Fruit fly (Drosophila melanogaster): ENCODE data around the gene CG6761.

The CG6761 gene

dm6 chr3L:9689809-9690208, 13.6 kb downstream of the CG6761 start:
- no peak for TF ChIP-seq CG15710 (tag; optimal IDR thresholded peaks at IDR 0.05)
- no peak for TF ChIP-seq CG10348 (GFP tag; IDR thresholded peaks at IDR 0.05)
- TF ChIP-seq Snoo (tag; optimal IDR thresholded peaks at IDR 0.05) = no peak
- no peak for TF ChIP-seq CG14655 (GFP tag; optimal IDR thresholded peaks at IDR 0.05)
- TF ChIP-seq CG8159 (tag; optimal IDR thresholded peaks at IDR 0.05) = no peak
- TF ChIP-seq CG13204 (GFP tag; optimal IDR thresholded peaks at IDR 0.05) = no peak
- no peak for TF ChIP-seq Pif1B (GFP tag; optimal IDR thresholded peaks at IDR 0.05)
- TF ChIP-seq CG12605 (GFP tag; IDR thresholded peaks at IDR 0.05) = no peak
- no peak for TF ChIP-seq CG9948 (tag; optimal IDR thresholded peaks at IDR 0.05)
- TF ChIP-seq CG32121 (GFP tag; IDR thresholded peaks at IDR 0.05) = no peak
- no peak for TF ChIP-seq CG4496 (GFP tag; IDR thresholded peaks at IDR 0.05)
- no peak for TF ChIP-seq CG17806 (tag; optimal IDR thresholded peaks at IDR 0.05)
- no peak for TF ChIP-seq D1 (tag; optimal IDR thresholded peaks at IDR 0.05)
- TF ChIP-seq CG8301 (tag; optimal IDR thresholded peaks at IDR 0.05) = no peak
- no peak for TF ChIP-seq EcR (GFP tag; optimal IDR thresholded peaks at IDR 0.05)
- TF ChIP-seq gl (tag; optimal IDR thresholded peaks at IDR 0.05) = no peak
- no peak for TF ChIP-seq rn (GFP tag; IDR thresholded peaks at IDR 0.05)
- no peak for TF ChIP-seq Pif1A (GFP tag; optimal IDR thresholded peaks at IDR 0.05)
- no peak for TF ChIP-seq Ets98B (GFP tag; IDR thresholded peaks at IDR 0.05)

- TF ChIP-seq CG9948 (tag; optimal IDR thresholded peaks at IDR 0.05) = no peak
- no peak for TF ChIP-seq CG8301 (tag; optimal IDR thresholded peaks at IDR 0.05)
- TF ChIP-seq CG12605 (GFP tag; IDR thresholded peaks at IDR 0.05) = no peak
- TF ChIP-seq Pif1B (GFP tag; optimal IDR thresholded peaks at IDR 0.05) = no peak
- no peak for TF ChIP-seq Ets98B (GFP tag; IDR thresholded peaks at IDR 0.05)
Observed at dm6 chr3L:9688674-9689073, 14.7 kb downstream of the CG6761 start.

dm6 chr3L:9687536-9687935, 15.9 kb downstream of the CG6761 start:
- TF ChIP-seq CG9948 (tag; optimal IDR thresholded peaks at IDR 0.05) = no peak
- TF ChIP-seq CG17806 (tag; optimal IDR thresholded peaks at IDR 0.05) = no peak
- no peak for TF ChIP-seq EcR (GFP tag; optimal IDR thresholded peaks at IDR 0.05)
- no peak for TF ChIP-seq CG34367 (tag; optimal IDR thresholded peaks at IDR 0.05)
- no peak for TF ChIP-seq CG8301 (tag; optimal IDR thresholded peaks at IDR 0.05)
- no peak for TF ChIP-seq Snoo (tag; optimal IDR thresholded peaks at IDR 0.05)
- TF ChIP-seq gl (tag; optimal IDR thresholded peaks at IDR 0.05) = no peak
- TF ChIP-seq rn (GFP tag; IDR thresholded peaks at IDR 0.05) = no peak
- no peak for TF ChIP-seq Pif1A (GFP tag; optimal IDR thresholded peaks at IDR 0.05)
- TF ChIP-seq CG10348 (GFP tag; IDR thresholded peaks at IDR 0.05) = no peak

- TF ChIP-seq CG8301 (tag; optimal IDR thresholded peaks at IDR 0.05) (no peak), CG32121 (GFP tag; IDR thresholded peaks at IDR 0.05) (no peak), CG4496 (GFP tag; IDR thresholded peaks at IDR 0.05) (no peak), gl (tag; optimal IDR thresholded peaks at IDR 0.05) (no peak), CG34367 (tag; optimal IDR thresholded peaks at IDR 0.05) (no peak), CG10348 (GFP tag; IDR thresholded peaks at IDR 0.05) (no peak), CG14655 (GFP tag; optimal IDR thresholded peaks at IDR 0.05) (no peak), Ets98B (GFP tag; IDR thresholded peaks at IDR 0.05) (no peak), fd96Ca (GFP tag; IDR thresholded peaks at IDR 0.05) (no peak), Pif1A (GFP tag; optimal IDR thresholded peaks at IDR 0.05) (no peak), Pif1B (GFP tag; optimal IDR thresholded peaks at IDR 0.05) (no peak), CG12605 (GFP tag; IDR thresholded peaks at IDR 0.05) (no peak), CG15710 (tag; optimal IDR thresholded peaks at IDR 0.05) (no peak), CG13204 (GFP tag; optimal IDR thresholded peaks at IDR 0.05) (no peak), rn (GFP tag; IDR thresholded peaks at IDR 0.05) (no peak), CG8159 (tag; optimal IDR thresholded peaks at IDR 0.05) (no peak), Snoo (tag; optimal IDR thresholded peaks at IDR 0.05) (no peak), D1 (tag; optimal IDR thresholded peaks at IDR 0.05) (no peak)
Observed at dm6 chr3L:9684871-9685270, 18.5 kb downstream of the CG6761 start, which contains the start of gene CG16719. TSS of gene CG16719 (plus strand) at chr3L:9685171.

- no peak for TF ChIP-seq gl (tag; optimal IDR thresholded peaks at IDR 0.05)
Observed at dm6 chr3L:9680968-9681367, 22.4 kb downstream of the CG6761 start, which contains the start of gene alphaTub67C. TSS of gene alphaTub67C (plus strand) at chr3L:9681268.

dm6 chr3L:9678994-9679393, 24.4 kb downstream of the CG6761 start, which contains the start of the genes fry and CG16717:
TSS of gene fry (minus strand) at chr3L:9679103.
TSS of gene CG16717 (plus strand) at chr3L:9679201.
- no peak for TF ChIP-seq CG10348 (GFP tag; IDR thresholded peaks at IDR 0.05)
- TF ChIP-seq CG8301 (tag; optimal IDR thresholded peaks at IDR 0.05) = no peak
- no peak for TF ChIP-seq CG8159 (tag; optimal IDR thresholded peaks at IDR 0.05)
- TF ChIP-seq CG14655 (GFP tag; optimal IDR thresholded peaks at IDR 0.05) = no peak
- no peak for TF ChIP-seq CG17806 (tag; optimal IDR thresholded peaks at IDR 0.05)
- no peak for TF ChIP-seq EcR (GFP tag; optimal IDR thresholded peaks at IDR 0.05)
- no peak for TF ChIP-seq rn (GFP tag; IDR thresholded peaks at IDR 0.05)
- no peak for TF ChIP-seq CG13204 (GFP tag; optimal IDR thresholded peaks at IDR 0.05)
- TF ChIP-seq Pif1B (GFP tag; optimal IDR thresholded peaks at IDR 0.05) = no peak
- TF ChIP-seq CG12605 (GFP tag; IDR thresholded peaks at IDR 0.05) = no peak
- no peak for TF ChIP-seq Pif1A (GFP tag; optimal IDR thresholded peaks at IDR 0.05)
- TF ChIP-seq D1 (tag; optimal IDR thresholded peaks at IDR 0.05) = no peak
- TF ChIP-seq CG34367 (tag; optimal IDR thresholded peaks at IDR 0.05) = no peak

dm6 chr3L:9678007-9678497, 25.3 kb downstream of the CG6761 start:
- TF ChIP-seq Pif1B (GFP tag; optimal IDR thresholded peaks at IDR 0.05) (peak; percentile 20), CG17806 (tag; optimal IDR thresholded peaks at IDR 0.05) (peak; percentile 3), D1 (tag; optimal IDR thresholded peaks at IDR 0.05) (no peak), CG13204 (GFP tag; optimal IDR thresholded peaks at IDR 0.05) (no peak), CG14655 (GFP tag; optimal IDR thresholded peaks at IDR 0.05) (no peak), CG4496 (GFP tag; IDR thresholded peaks at IDR 0.05) (no peak), CG8301 (tag; optimal IDR thresholded peaks at IDR 0.05) (peak; percentile 16), CG32121 (GFP tag; IDR thresholded peaks at IDR 0.05) (no peak), CG9948 (tag; optimal IDR thresholded peaks at IDR 0.05) (no peak), gl (tag; optimal IDR thresholded peaks at IDR 0.05) (no peak), CG8159 (tag; optimal IDR thresholded peaks at IDR 0.05) (no peak), CG34367 (tag; optimal IDR thresholded peaks at IDR 0.05) (no peak), EcR (GFP tag; optimal IDR thresholded peaks at IDR 0.05) (peak; percentile 85), Ets98B (GFP tag; IDR thresholded peaks at IDR 0.05) (no peak), CG15710 (tag; optimal IDR thresholded peaks at IDR 0.05) (no peak), Pif1A (GFP tag; optimal IDR thresholded peaks at IDR 0.05) (peak; percentile 43), Snoo (tag; optimal IDR thresholded peaks at IDR 0.05) (no peak), rn (GFP tag; IDR thresholded peaks at IDR 0.05) (no peak), CG10348 (GFP tag; IDR thresholded peaks at IDR 0.05) (no peak), CG12605 (GFP tag; IDR thresholded peaks at IDR 0.05) (no peak), fd96Ca (GFP tag; IDR thresholded peaks at IDR 0.05) (no peak)

All from whole organism, pupa.